Worm (Caenorhabditis elegans) whole organism, L1 larva: ENCODE data around the gene R53.8.

Experiments used
- lin-15B ChIP-seq: fragments of 150-350 bp; sonication (generic microtip); optimal IDR thresholded peaks from 3 replicates; lab custom pipeline; 2014; ENCODE audit warnings: missing biosample characterization, missing genetic modification characterization
- lin-39 ChIP-seq: fragments of 150-350 bp; optimal IDR thresholded peaks from 2 replicates; lab custom pipeline; 2014; ENCODE audit warnings: missing biosample characterization, missing genetic modification reagents, missing genetic modification characterization
- mdl-1 ChIP-seq, 2 experiments: fragments of 150-350 bp; optimal IDR thresholded peaks; 2 replicates each; lab custom pipeline; 2014 to 2017; ENCODE audit warnings: missing biosample characterization in 2 of 2, missing genetic modification characterization in 2 of 2, inconsistent platforms in 1 of 2

DNA sequence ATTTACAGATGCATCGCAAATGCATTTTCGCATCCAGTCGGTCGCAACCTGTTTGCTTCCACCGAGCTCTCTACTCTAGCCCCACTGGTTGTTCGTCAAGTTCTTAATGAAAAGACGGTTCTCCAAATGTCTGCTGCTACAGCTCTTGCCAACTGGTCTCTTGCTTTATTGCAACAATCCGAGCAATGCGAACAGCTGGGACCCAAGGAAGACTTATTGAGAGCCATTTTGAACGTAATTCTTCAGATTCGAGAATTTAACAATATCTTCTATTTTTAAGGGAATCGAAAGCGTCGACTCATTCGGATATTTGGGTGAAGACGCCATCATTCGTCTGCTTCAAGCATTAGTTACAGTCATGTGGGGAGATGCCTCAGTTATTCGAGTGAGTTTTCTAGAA, 33.3 kb upstream of the R53.8 start:
- TF ChIP-seq mdl-1 (tag; optimal IDR thresholded peaks at IDR 0.05; lab: Kevin White, UChicago) (no peak), lin-39 (no peak), lin-15B (no peak)
